Fruit fly (Drosophila melanogaster) whole organism, adult: ENCODE measurements around the gene Sodh1.

ENCODE experiments used
- CG11617 ChIP-seq: fragments of 200-800 bp; sonication (Bioruptor generic); optimal IDR thresholded peaks from 2 replicates; lab custom pipeline; 2017; ENCODE audit warnings: mild to moderate bottlenecking, missing biosample characterization, missing genetic modification reagents, missing genetic modification characterization
- CG12768 ChIP-seq: fragments of 200-800 bp; sonication (Bioruptor generic); optimal IDR thresholded peaks from 2 replicates; lab custom pipeline; 2017; ENCODE audit warnings: missing biosample characterization, missing genetic modification characterization, mild to moderate bottlenecking, moderate library complexity, missing genetic modification reagents
- CG14711 ChIP-seq: fragments of 200-800 bp; sonication (Bioruptor generic); optimal IDR thresholded peaks from 2 replicates; lab custom pipeline; 2018; ENCODE audit warnings: missing biosample characterization, mild to moderate bottlenecking, missing genetic modification characterization, moderate library complexity
- CG1620 ChIP-seq: fragments of 200-800 bp; sonication (Bioruptor generic); optimal IDR thresholded peaks from 2 replicates; lab custom pipeline; 2016; ENCODE audit warnings: missing biosample characterization, missing genetic modification characterization
- CG33017 ChIP-seq: fragments of 200-800 bp; sonication (Bioruptor generic); optimal IDR thresholded peaks from 2 replicates; lab custom pipeline; 2018; ENCODE audit warnings: missing biosample characterization, mild to moderate bottlenecking, missing genetic modification characterization, moderate library complexity
- CG5204 ChIP-seq: fragments of 200-800 bp; sonication (Bioruptor generic); optimal IDR thresholded peaks from 2 replicates; lab custom pipeline; 2016; ENCODE audit warnings: missing biosample characterization, missing genetic modification characterization
- CG7045 ChIP-seq: fragments of 200-800 bp; sonication (Bioruptor generic); optimal IDR thresholded peaks from 2 replicates; lab custom pipeline; 2017; ENCODE audit warnings: missing biosample characterization, mild to moderate bottlenecking, missing genetic modification characterization
- CG7101 ChIP-seq: fragments of 200-800 bp; sonication (Bioruptor generic); optimal IDR thresholded peaks from 2 replicates; lab custom pipeline; 2018; ENCODE audit warnings: missing biosample characterization, mild to moderate bottlenecking, missing genetic modification characterization, moderate library complexity
- Clk ChIP-seq: fragments of 200-800 bp; sonication (Bioruptor generic); optimal IDR thresholded peaks from 2 replicates; lab custom pipeline; 2017; ENCODE audit warnings: missing biosample characterization, missing genetic modification characterization
- Crg-1 ChIP-seq: fragments of 200-800 bp; sonication (Bioruptor generic); optimal IDR thresholded peaks from 2 replicates; lab custom pipeline; 2016; ENCODE audit warnings: missing biosample characterization, missing genetic modification characterization
- Hr96 ChIP-seq: fragments of 200-800 bp; sonication (Bioruptor generic); optimal IDR thresholded peaks from 2 replicates; lab custom pipeline; 2016; ENCODE audit warnings: missing biosample characterization, missing genetic modification characterization
- Mnt ChIP-seq: fragments of 200-800 bp; sonication (Bioruptor generic); optimal IDR thresholded peaks from 2 replicates; lab custom pipeline; 2016; ENCODE audit warnings: missing biosample characterization, mild to moderate bottlenecking, missing genetic modification characterization
- bab1 ChIP-seq: fragments of 200-800 bp; sonication (Bioruptor generic); optimal IDR thresholded peaks from 3 replicates; lab custom pipeline; 2019; ENCODE audit warnings: missing biosample characterization, mild to moderate bottlenecking, missing genetic modification characterization, moderate library complexity
- cic ChIP-seq: fragments of 200-800 bp; sonication (Bioruptor generic); optimal IDR thresholded peaks from 2 replicates; lab custom pipeline; 2017; ENCODE audit warnings: missing biosample characterization, mild to moderate bottlenecking, missing genetic modification characterization, moderate library complexity
- cnc ChIP-seq, 2 experiments: fragments of >200 bp; optimal IDR thresholded peaks; 2 replicates each; lab custom pipeline; 2017
- kay ChIP-seq: fragments of 200-800 bp; sonication (Bioruptor generic); peaks from one replicate; lab custom pipeline; 2016; ENCODE audit warnings: missing biosample characterization, missing genetic modification characterization, borderline replicate concordance
- ovo ChIP-seq: fragments of 200-800 bp; sonication (Bioruptor generic); optimal IDR thresholded peaks from 2 replicates; lab custom pipeline; 2016; ENCODE audit warnings: missing biosample characterization, missing genetic modification characterization
- pad ChIP-seq: fragments of 200-800 bp; sonication (Bioruptor generic); optimal IDR thresholded peaks from 3 replicates; lab custom pipeline; 2017; ENCODE audit warnings: missing biosample characterization, missing genetic modification characterization, mild to moderate bottlenecking, moderate library complexity, missing genetic modification reagents
- tj ChIP-seq: fragments of 200-800 bp; sonication (Bioruptor generic); optimal IDR thresholded peaks from 3 replicates; lab custom pipeline; 2017; ENCODE audit warnings: missing biosample characterization, mild to moderate bottlenecking, missing genetic modification characterization, moderate library complexity
- toe ChIP-seq: fragments of 200-800 bp; sonication (Bioruptor generic); optimal IDR thresholded peaks from 2 replicates; lab custom pipeline; 2016; ENCODE audit warnings: missing biosample characterization, missing genetic modification characterization

Sodh1 gene

DNA sequence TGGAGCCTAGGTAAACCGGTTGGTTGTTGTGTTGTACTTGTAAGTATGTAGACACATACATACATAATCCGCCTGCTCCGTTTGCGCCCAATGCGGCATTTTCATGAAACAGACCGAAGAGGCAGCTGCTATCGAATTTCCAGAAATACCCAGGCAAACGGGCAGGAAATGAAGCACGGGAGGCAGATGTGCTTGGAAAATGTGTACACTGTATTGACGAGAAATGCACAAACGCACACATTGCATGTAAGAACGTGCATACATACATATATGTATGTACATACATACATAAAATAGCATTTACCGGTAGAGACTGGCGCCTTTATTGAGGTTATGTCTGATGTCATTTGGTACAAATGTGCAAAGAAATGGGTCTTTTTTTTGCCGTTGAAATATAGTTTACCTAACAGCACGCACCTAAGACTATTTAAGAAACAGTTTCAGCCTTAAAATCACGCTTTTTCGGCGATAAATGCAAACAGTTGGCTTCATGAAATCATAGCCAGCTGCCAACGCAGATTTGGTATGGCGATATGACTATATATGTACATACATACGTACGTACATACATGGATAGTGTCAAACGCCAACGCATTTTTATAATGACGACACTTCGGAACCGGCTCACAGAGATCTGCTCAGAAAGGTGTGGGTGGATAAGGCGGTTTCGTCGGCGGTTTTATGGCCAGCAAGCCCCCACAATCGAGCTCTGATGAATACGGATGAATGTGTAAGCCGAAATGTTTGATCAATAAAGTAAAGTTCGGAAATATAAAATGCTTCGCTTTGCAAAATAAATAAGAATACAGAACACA is 37.6 kb downstream of the Sodh1 start:
- TF ChIP-seq kay (GFP tag; lab: Kevin White, UChicago), result peak; percentile 92
- no peak for TF ChIP-seq CG5204 (GFP tag; lab: Kevin White, UChicago)
- no peak for TF ChIP-seq CG33017

DNA sequence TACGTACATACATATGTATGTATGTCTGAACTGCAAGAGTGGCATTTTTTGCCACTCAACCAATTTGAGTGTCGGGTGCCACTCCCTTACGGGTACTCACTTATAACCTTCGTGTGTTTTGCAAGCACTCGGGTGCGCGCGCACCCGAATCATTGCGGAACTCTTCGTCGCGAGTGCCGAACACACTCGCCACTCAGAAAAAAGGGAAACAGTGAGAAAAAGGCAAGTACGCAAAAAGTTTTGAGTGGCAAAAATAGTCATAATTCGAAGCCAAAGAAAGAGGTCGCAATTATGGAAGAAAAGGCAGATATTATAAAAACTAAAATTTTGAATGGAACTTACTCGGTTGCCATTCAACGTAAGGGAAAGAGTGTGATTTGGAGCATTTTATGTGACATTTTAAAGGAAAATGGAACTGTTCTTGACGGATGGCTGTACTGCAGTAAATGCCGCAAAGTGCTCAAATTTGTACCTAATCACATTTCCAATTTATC is 38.2 kb downstream of the Sodh1 start:
- peak; percentile 21 for TF ChIP-seq cic
- TF ChIP-seq Mnt, result peak; percentile 20
- TF ChIP-seq Clk (GFP tag; lab: Kevin White, UChicago), result no peak
- TF ChIP-seq CG7045 (GFP tag; lab: Kevin White, UChicago), result no peak
- TF ChIP-seq CG11617 (GFP tag; lab: Kevin White, UChicago), result no peak
- TF ChIP-seq CG12768, result no peak
- TF ChIP-seq tj (GFP tag; lab: Kevin White, UChicago), result peak; percentile 97
- no peak for TF ChIP-seq Hr96 (GFP tag; lab: Kevin White, UChicago)
- no peak for TF ChIP-seq CG7101 (tag; lab: Kevin White, UChicago)
- no peak for TF ChIP-seq ovo
- TF ChIP-seq CG14711 (tag; lab: Kevin White, UChicago), result no peak

DNA sequence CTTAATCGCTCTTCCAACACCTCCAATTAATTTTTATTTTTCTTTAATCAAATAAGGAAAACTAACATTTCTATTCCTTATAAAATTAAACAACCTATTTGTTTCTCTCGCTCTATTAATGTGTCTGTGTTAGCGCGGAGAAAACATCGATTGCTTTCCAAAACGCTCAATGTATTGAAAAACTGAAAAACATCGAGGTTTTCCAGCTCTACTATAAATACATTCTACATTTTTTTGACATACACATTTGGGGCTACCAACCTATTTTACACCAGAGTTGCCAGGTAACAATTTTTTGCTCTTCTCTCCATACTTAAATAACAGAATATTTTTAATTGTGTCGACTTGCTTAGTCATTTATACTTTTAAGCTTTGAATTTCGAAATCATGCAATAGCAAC is 39.8 kb downstream of the Sodh1 start:
- TF ChIP-seq ovo (no peak), CG14711 (tag; lab: Kevin White, UChicago) (peak; percentile 80), kay (GFP tag; lab: Kevin White, UChicago) (peak; percentile 71)

DNA sequence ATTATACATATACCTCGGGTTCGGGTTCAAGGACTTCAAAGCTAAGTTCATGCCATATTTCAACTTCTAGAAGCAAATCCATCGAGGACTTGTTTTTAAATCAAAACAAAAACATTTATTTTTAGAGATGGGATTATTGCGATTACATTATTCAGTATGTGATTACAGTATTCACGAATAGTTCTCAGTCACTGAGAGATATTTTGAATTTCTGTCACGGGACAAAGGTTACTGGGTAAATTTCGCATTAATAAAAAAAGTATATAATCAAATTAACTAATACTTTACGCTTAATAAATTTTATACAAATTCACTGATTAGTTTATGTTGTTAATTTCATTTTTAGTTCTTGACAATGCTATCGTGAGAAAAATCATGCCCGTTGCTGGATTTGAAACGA is 41.5 kb downstream of the Sodh1 start:
- peak; percentile 35 for TF ChIP-seq CG14711 (tag; lab: Kevin White, UChicago)
- no peak for TF ChIP-seq cic
- TF ChIP-seq CG7101 (tag; lab: Kevin White, UChicago), result peak; percentile 32
- no peak for TF ChIP-seq pad
- TF ChIP-seq tj (GFP tag; lab: Kevin White, UChicago), result no peak
- TF ChIP-seq toe, result no peak
- no peak for TF ChIP-seq Mnt
- TF ChIP-seq CG5204 (GFP tag; lab: Kevin White, UChicago), result no peak
- no peak for TF ChIP-seq cnc (optimal IDR thresholded peaks at IDR 0.05; lab: Kevin White, UChicago)
- TF ChIP-seq Hr96 (GFP tag; lab: Kevin White, UChicago), result no peak
- no peak for TF ChIP-seq CG1620
- no peak for TF ChIP-seq bab1
- peak; percentile 12 for TF ChIP-seq CG12768
- TF ChIP-seq kay (GFP tag; lab: Kevin White, UChicago), result no peak
- no peak for TF ChIP-seq CG7045 (GFP tag; lab: Kevin White, UChicago)
- no peak for TF ChIP-seq ovo
- TF ChIP-seq Crg-1 (GFP tag; lab: Kevin White, UChicago), result no peak
- TF ChIP-seq CG33017, result no peak
- TF ChIP-seq Clk (GFP tag; lab: Kevin White, UChicago), result no peak
- peak; percentile 30 for TF ChIP-seq CG11617 (GFP tag; lab: Kevin White, UChicago)

DNA sequence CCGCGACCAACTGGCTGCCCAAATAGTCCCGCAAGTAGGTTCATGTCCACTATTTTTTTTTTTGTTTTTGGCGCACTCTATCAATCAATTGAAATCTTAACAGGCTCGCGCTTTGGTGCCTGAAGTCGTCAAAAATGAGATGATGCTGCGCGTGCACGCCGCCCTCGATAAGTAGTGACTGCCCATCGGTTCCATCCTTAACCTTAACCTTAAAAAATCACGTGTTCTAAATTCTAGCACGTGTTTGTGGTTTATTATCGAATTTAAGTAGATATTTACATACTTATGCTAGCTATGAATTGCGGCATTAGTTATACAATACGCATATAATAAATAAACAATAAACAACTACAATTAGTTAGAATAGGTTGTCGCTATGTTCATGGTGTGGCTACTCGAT is 42.2 kb downstream of the Sodh1 start:
- TF ChIP-seq Mnt, result no peak
- TF ChIP-seq bab1, result no peak
- no peak for TF ChIP-seq tj (GFP tag; lab: Kevin White, UChicago)
- TF ChIP-seq CG7101 (tag; lab: Kevin White, UChicago), result no peak
- TF ChIP-seq pad, result no peak

DNA sequence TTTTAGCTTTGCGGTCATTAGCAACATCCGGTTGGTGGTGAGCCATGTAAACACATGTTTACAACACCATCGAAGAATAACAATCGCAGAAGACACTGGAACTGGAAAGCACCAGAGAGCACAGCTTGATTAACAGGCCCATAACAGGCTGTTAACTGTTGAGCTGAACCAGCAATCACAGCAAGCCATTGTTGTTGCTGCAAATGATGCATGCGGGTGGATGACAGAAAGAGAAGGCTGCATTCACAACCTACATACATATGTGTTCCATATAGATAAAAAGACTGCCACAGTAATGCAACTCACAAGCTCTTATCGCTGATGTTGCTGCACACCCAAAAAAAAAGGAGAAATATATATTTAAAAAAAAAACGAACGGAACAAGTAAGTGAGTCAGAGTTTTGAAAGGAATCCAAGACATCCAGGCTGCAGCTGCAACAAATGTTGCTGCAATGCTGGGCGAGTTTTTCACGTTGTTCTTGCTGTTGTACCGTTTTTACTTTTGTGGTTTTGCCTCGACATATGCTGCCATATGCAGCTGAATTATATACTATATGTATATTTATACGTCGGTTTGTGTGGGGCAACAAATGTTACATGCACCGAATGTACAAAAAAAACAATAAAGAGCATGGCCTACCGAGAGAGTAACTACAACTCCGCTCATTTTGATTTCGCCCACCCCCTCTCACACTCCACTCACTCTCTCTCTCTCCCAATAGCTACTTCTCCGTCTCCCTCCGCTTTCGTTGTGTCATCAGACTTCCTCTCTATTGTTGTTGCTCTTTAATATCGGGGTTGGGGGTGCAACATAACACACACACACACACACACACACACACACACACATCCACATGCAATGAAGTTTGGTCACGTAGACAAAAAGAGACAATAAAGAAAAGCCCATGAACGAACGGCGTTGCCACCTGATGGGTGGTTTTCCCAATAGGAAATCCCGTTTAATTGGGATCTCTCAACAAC is 51.0 kb downstream of the Sodh1 start:
- TF ChIP-seq tj (GFP tag; lab: Kevin White, UChicago), result peak; percentile 29
- TF ChIP-seq CG33017, result no peak
